Fruit fly (Drosophila melanogaster): ENCODE measurements around the gene CG1146.

The CG1146 gene

dm6 chr3L:2532377-2532776 lies 43.8 kb downstream of the CG1146 start (continued):
- TF ChIP-seq CG33213 (GFP tag; optimal IDR thresholded peaks at IDR 0.05): no peak
- peak; percentile 22 for TF ChIP-seq ind (GFP tag; optimal IDR thresholded peaks at IDR 0.05)
- TF ChIP-seq gsb (GFP tag; IDR thresholded peaks at IDR 0.05): peak; percentile 11; the same call in 1 of the 2 replicates
- TF ChIP-seq sd (tag; optimal IDR thresholded peaks at IDR 0.05): peak; percentile 30
- peak; percentile 56 for TF ChIP-seq gem (tag; optimal IDR thresholded peaks at IDR 0.05)
- peak; percentile 64; the same call in 1 of the 3 replicates for TF ChIP-seq CG3726 (GFP tag; IDR thresholded peaks at IDR 0.05)
- no peak for TF ChIP-seq CG16863 (GFP tag; optimal IDR thresholded peaks at IDR 0.05)
- no peak for TF ChIP-seq corto (GFP tag; optimal IDR thresholded peaks at IDR 0.05)
- TF ChIP-seq vfl (GFP tag; optimal IDR thresholded peaks at IDR 0.05): no peak
- peak; percentile 15 for TF ChIP-seq CG17829 (tag; optimal IDR thresholded peaks at IDR 0.05)
- TF ChIP-seq Hr78 (GFP tag; optimal IDR thresholded peaks at IDR 0.05): peak in 1 of 2 experiments; percentile 17
- TF ChIP-seq CG12236 (GFP tag; optimal IDR thresholded peaks at IDR 0.05): no peak
- TF ChIP-seq CG17359 (tag; optimal IDR thresholded peaks at IDR 0.05): peak; percentile 47
- TF ChIP-seq dm (GFP tag; optimal IDR thresholded peaks at IDR 0.05): no peak
- TF ChIP-seq HLH3B (GFP tag; IDR thresholded peaks at IDR 0.05): peak; percentile 75
- TF ChIP-seq CG6654 (GFP tag; optimal IDR thresholded peaks at IDR 0.05): no peak
- no peak for TF ChIP-seq pan (optimal IDR thresholded peaks at IDR 0.05)
- TF ChIP-seq pan (GFP tag; optimal IDR thresholded peaks at IDR 0.05 in 1 of 2, IDR thresholded peaks at IDR 0.05 in 1 of 2): peak in 1 of 2 experiments; percentile 82
- no peak for TF ChIP-seq luna (GFP tag; optimal IDR thresholded peaks at IDR 0.05)
- TF ChIP-seq CG11560 (tag; IDR thresholded peaks at IDR 0.05): no peak
- TF ChIP-seq CG11723 (GFP tag; optimal IDR thresholded peaks at IDR 0.05): no peak
- no peak for TF ChIP-seq grn (GFP tag; optimal IDR thresholded peaks at IDR 0.05)
- peak; percentile 66 for TF ChIP-seq CG32772 (GFP tag; IDR thresholded peaks at IDR 0.05)
- TF ChIP-seq CG32767 (GFP tag; IDR thresholded peaks at IDR 0.05): peak; percentile 21; the same call in 1 of the 2 replicates
- no peak for TF ChIP-seq HLH54F (GFP tag; optimal IDR thresholded peaks at IDR 0.05)
- TF ChIP-seq emc (GFP tag; optimal IDR thresholded peaks at IDR 0.05): no peak
- peak; percentile 45; the same call in 1 of the 2 replicates for TF ChIP-seq CG14014 (GFP tag; IDR thresholded peaks at IDR 0.05)
- TF ChIP-seq CG12769 (tag; optimal IDR thresholded peaks at IDR 0.05): peak; percentile 26
- peak; percentile 9 for TF ChIP-seq CG10979 (tag; optimal IDR thresholded peaks at IDR 0.05)
- TF ChIP-seq sr (GFP tag; IDR thresholded peaks at IDR 0.05): peak; percentile 9; the same call in 1 of the 3 replicates
- no peak for TF ChIP-seq tx (GFP tag; optimal IDR thresholded peaks at IDR 0.05)
- TF ChIP-seq twi (tag; optimal IDR thresholded peaks at IDR 0.05): peak; percentile 60
- peak; percentile 55 for TF ChIP-seq Drgx (GFP tag; IDR thresholded peaks at IDR 0.05)
- TF ChIP-seq sna (GFP tag; IDR thresholded peaks at IDR 0.05; ENCODE audit: partially characterized antibody): no peak
- no peak for TF ChIP-seq Hr39 (optimal IDR thresholded peaks at IDR 0.05)
- TF ChIP-seq seq (GFP tag; IDR thresholded peaks at IDR 0.05): no peak
- no peak for TF ChIP-seq en (GFP tag; optimal IDR thresholded peaks at IDR 0.05)
- TF ChIP-seq CG9215 (GFP tag; IDR thresholded peaks at IDR 0.05): peak; percentile 16; the same call in 1 of the 2 replicates
- peak; percentile 31 for TF ChIP-seq CG7987 (GFP tag; optimal IDR thresholded peaks at IDR 0.05)
- no peak for TF ChIP-seq ac (GFP tag; optimal IDR thresholded peaks at IDR 0.05)
- TF ChIP-seq da (GFP tag; optimal IDR thresholded peaks at IDR 0.05): no peak
- no peak for TF ChIP-seq CG17912 (GFP tag; optimal IDR thresholded peaks at IDR 0.05)
- TF ChIP-seq CG16779 (GFP tag; IDR thresholded peaks at IDR 0.05): 0 out of 2 replicates have a peak, but pooled peaks have one; percentile 19
- no peak for TF ChIP-seq scrt (GFP tag; optimal IDR thresholded peaks at IDR 0.05)
- TF ChIP-seq peb (GFP tag; IDR thresholded peaks at IDR 0.05): peak; percentile 31; the same call in 1 of the 2 replicates
- TF ChIP-seq CG7786 (GFP tag; optimal IDR thresholded peaks at IDR 0.05): no peak
- no peak for TF ChIP-seq CG14710 (tag; optimal IDR thresholded peaks at IDR 0.05)
- no peak for TF ChIP-seq jing (GFP tag; optimal IDR thresholded peaks at IDR 0.05)
- TF ChIP-seq Mrtf (GFP tag; IDR thresholded peaks at IDR 0.05): peak; percentile 52; the same call in 2 of the 3 replicates
- peak; percentile 58 for TF ChIP-seq CG7839 (tag; optimal IDR thresholded peaks at IDR 0.05)
- TF ChIP-seq CG12391 (tag; optimal IDR thresholded peaks at IDR 0.05): peak; percentile 10
- no peak for TF ChIP-seq chn (GFP tag; optimal IDR thresholded peaks at IDR 0.05)
